Worm (Caenorhabditis elegans): ENCODE measurements around the gene Y38H8A.1.

- no peak for TF ChIP-seq ama-1 (optimal IDR thresholded peaks at IDR 0.05)
- TF ChIP-seq ama-1 (GFP tag; optimal IDR thresholded peaks at IDR 0.05) = no peak
- TF ChIP-seq rpc-1 (optimal IDR thresholded peaks at IDR 0.05) = no peak
- TF ChIP-seq rpc-1 (tag; optimal IDR thresholded peaks at IDR 0.05) = no peak
- no peak for TF ChIP-seq F49E8.2 (tag; optimal IDR thresholded peaks at IDR 0.05; ENCODE audit: insufficient read depth)
- TF ChIP-seq ztf-3 (GFP tag; optimal IDR thresholded peaks at IDR 0.05) = no peak
- no peak for TF ChIP-seq somi-1 (GFP tag; optimal IDR thresholded peaks at IDR 0.05)
- no peak for TF ChIP-seq athp-1 (tag; optimal IDR thresholded peaks at IDR 0.05)
- no peak for TF ChIP-seq sdz-38 (tag; optimal IDR thresholded peaks at IDR 0.05)
- no peak for TF ChIP-seq F57A8.1 (GFP tag; optimal IDR thresholded peaks at IDR 0.05)
- no peak for TF ChIP-seq snpc-1.1 (tag; optimal IDR thresholded peaks at IDR 0.05; ENCODE audit: insufficient read depth)
- TF ChIP-seq ceh-27 (GFP tag; optimal IDR thresholded peaks at IDR 0.05) = no peak
Observed at ce11 chrIV:13454698-13455097, 27.9 kb upstream of the Y38H8A.1 start, which contains the start of gene uso-1.
